Worm (Caenorhabditis elegans): Measurements from ENCODE around the gene gar-2.
A peak's percentile ranks its signal among the peaks of the same experiment; 100 is the strongest.

Gene gar-2

ce11 chrIII:6278301-6278827, 30.8 kb upstream of the gar-2 start, which contains the start of gene C18F10.7:
TSS of gene C18F10.7 (minus strand) at chrIII:6278351.
- TF ChIP-seq C06A6.2 (GFP tag; conservative IDR thresholded peaks at IDR 0.05) = 0 out of 2 replicates have a peak, but pooled peaks have one; percentile 16
- TF ChIP-seq nhr-120 (GFP tag; IDR thresholded peaks at IDR 0.05) = no peak
- peak; percentile 58 for TF ChIP-seq B0336.3 (GFP tag; IDR thresholded peaks at IDR 0.05)
- TF ChIP-seq akir-1 (GFP tag; optimal IDR thresholded peaks at IDR 0.05) = no peak
- TF ChIP-seq hsf-1 (GFP tag; IDR thresholded peaks at IDR 0.05) = peak; percentile 62
- peak; percentile 82 for TF ChIP-seq madf-6 (GFP tag; IDR thresholded peaks at IDR 0.05)
- no peak for TF ChIP-seq egl-44 (GFP tag; IDR thresholded peaks at IDR 0.05)
- no peak for TF ChIP-seq let-607 (tag; optimal IDR thresholded peaks at IDR 0.05)
- no peak for TF ChIP-seq dpl-1 (GFP tag; optimal IDR thresholded peaks at IDR 0.05)
- peak in 1 of 3 experiments; percentile 50 for TF ChIP-seq lin-35 (GFP tag; optimal IDR thresholded peaks at IDR 0.05)
- no peak for TF ChIP-seq lin-26 (GFP tag; IDR thresholded peaks at IDR 0.05)
- no peak for TF ChIP-seq pha-4 (tag; optimal IDR thresholded peaks at IDR 0.05)
- no peak for TF ChIP-seq F52B5.7 (tag; optimal IDR thresholded peaks at IDR 0.05)
- no peak for TF ChIP-seq chd-7 (tag; optimal IDR thresholded peaks at IDR 0.05)
- TF ChIP-seq lag-1 (GFP tag; IDR thresholded peaks at IDR 0.05) = no peak
- TF ChIP-seq lsl-1 (GFP tag; optimal IDR thresholded peaks at IDR 0.05) = peak; percentile 75
- no peak for TF ChIP-seq nfyb-1 (GFP tag; IDR thresholded peaks at IDR 0.05)
- no peak for TF ChIP-seq lin-40 (tag; optimal IDR thresholded peaks at IDR 0.05)
- TF ChIP-seq lsy-27 (tag; optimal IDR thresholded peaks at IDR 0.05; ENCODE audit: borderline replicate concordance, insufficient read depth) = no peak
- no peak for TF ChIP-seq ztf-22 (GFP tag; optimal IDR thresholded peaks at IDR 0.05)
- TF ChIP-seq die-1 (tag; optimal IDR thresholded peaks at IDR 0.05) = no peak
- TF ChIP-seq hlh-12 (tag; optimal IDR thresholded peaks at IDR 0.05) = no peak
- no peak for TF ChIP-seq ama-1 (optimal IDR thresholded peaks at IDR 0.05)
- no peak for TF ChIP-seq ama-1 (GFP tag; optimal IDR thresholded peaks at IDR 0.05)
- TF ChIP-seq attf-5 (GFP tag; optimal IDR thresholded peaks at IDR 0.05) = no peak
- peak; percentile 42; the same call in 1 of the 2 replicates for TF ChIP-seq Y53G8AR.9 (GFP tag; conservative IDR thresholded peaks at IDR 0.05)
- TF ChIP-seq egl-18 (GFP tag; IDR thresholded peaks at IDR 0.05) = no peak
- TF ChIP-seq egrh-3 (GFP tag; IDR thresholded peaks at IDR 0.05) = peak; percentile 18; the same call in 1 of the 2 replicates
- no peak for TF ChIP-seq bed-1 (GFP tag; IDR thresholded peaks at IDR 0.05)
- no peak for TF ChIP-seq aptf-3 (GFP tag; IDR thresholded peaks at IDR 0.05)
- no peak for TF ChIP-seq nhr-27 (tag; optimal IDR thresholded peaks at IDR 0.05)
- TF ChIP-seq snpc-4 (GFP tag; optimal IDR thresholded peaks at IDR 0.05) = no peak
- peak in 2 of 4 experiments; percentile 9 to 39 for TF ChIP-seq snpc-4 (tag; optimal IDR thresholded peaks at IDR 0.05)
- TF ChIP-seq snpc-3.4 (tag; optimal IDR thresholded peaks at IDR 0.05) = peak; percentile 70
- 0 out of 2 replicates have a peak, but pooled peaks have one; percentile 48 for TF ChIP-seq ekl-4 (GFP tag; IDR thresholded peaks at IDR 0.05)
- no peak for TF ChIP-seq sdz-38 (tag; optimal IDR thresholded peaks at IDR 0.05)
- peak; percentile 8 for TF ChIP-seq nhr-80 (tag; optimal IDR thresholded peaks at IDR 0.05)
- no peak for TF ChIP-seq ceh-27 (GFP tag; optimal IDR thresholded peaks at IDR 0.05)
- peak; percentile 98 for TF ChIP-seq hmg-1.2 (GFP tag; IDR thresholded peaks at IDR 0.05)
- TF ChIP-seq D2030.7 (GFP tag; IDR thresholded peaks at IDR 0.05) = peak; percentile 58
- no peak for TF ChIP-seq aptf-2 (GFP tag; conservative IDR thresholded peaks at IDR 0.05)
- no peak for TF ChIP-seq madf-10 (tag; optimal IDR thresholded peaks at IDR 0.05)
- peak; percentile 60; the same call in 1 of the 2 replicates for TF ChIP-seq pbrm-1 (GFP tag; IDR thresholded peaks at IDR 0.05)
- no peak for TF ChIP-seq Y79H2A.3 (GFP tag; conservative IDR thresholded peaks at IDR 0.05)
- TF ChIP-seq madf-8 (GFP tag; conservative IDR thresholded peaks at IDR 0.05) = peak; percentile 20; the same call in 1 of the 2 replicates
- no peak for TF ChIP-seq hrde-1 (tag; optimal IDR thresholded peaks at IDR 0.05; ENCODE audit: borderline replicate concordance)
- peak; percentile 35 for TF ChIP-seq efl-1 (GFP tag; optimal IDR thresholded peaks at IDR 0.05)
- TF ChIP-seq lin-54 (GFP tag; optimal IDR thresholded peaks at IDR 0.05) = peak; percentile 60
- no peak for TF ChIP-seq nhr-179 (tag; optimal IDR thresholded peaks at IDR 0.05)

Measured in whole organism, young adult.